Fruit fly (Drosophila melanogaster): ENCODE data around the gene Dlc90F.
A peak's percentile ranks its signal among the peaks of the same experiment; 100 is the strongest.

DNA sequence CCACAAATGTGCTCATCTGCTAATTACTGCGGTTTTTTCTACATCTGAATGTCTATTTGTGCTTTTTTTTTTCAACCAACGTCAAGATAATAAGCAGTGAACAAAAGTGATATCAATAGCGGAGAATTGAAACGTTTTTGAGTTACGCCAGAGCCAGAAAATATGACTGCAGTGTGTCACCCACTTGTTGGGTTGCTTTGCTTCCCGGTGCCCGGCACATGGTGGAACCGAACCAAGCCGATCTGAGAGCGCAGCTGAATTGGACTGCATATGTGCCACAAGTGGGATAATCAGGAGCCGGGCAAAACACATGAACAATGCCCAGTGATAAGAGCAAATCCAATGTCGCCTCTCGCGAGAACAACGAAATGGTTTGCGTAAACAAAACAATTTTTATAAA is 6.7 kb upstream of the Dlc90F start:
- TF ChIP-seq toe (GFP tag; optimal IDR thresholded peaks at IDR 0.05) (no peak), bab1 (GFP tag; optimal IDR thresholded peaks at IDR 0.05) (no peak), pad (GFP tag; optimal IDR thresholded peaks at IDR 0.05) (no peak), CG12768 (GFP tag; optimal IDR thresholded peaks at IDR 0.05) (no peak), CG7045 (GFP tag; optimal IDR thresholded peaks at IDR 0.05) (no peak), CG14711 (tag; optimal IDR thresholded peaks at IDR 0.05) (no peak), kay (GFP tag; ENCODE audit: borderline replicate concordance) (no peak), CG1620 (GFP tag; optimal IDR thresholded peaks at IDR 0.05) (no peak), tj (GFP tag; optimal IDR thresholded peaks at IDR 0.05) (no peak), Crg-1 (GFP tag; optimal IDR thresholded peaks at IDR 0.05) (no peak), Mnt (GFP tag; optimal IDR thresholded peaks at IDR 0.05) (peak; percentile 30), CG7101 (tag; optimal IDR thresholded peaks at IDR 0.05) (no peak), CG11617 (GFP tag; optimal IDR thresholded peaks at IDR 0.05) (no peak)
